Worm (Caenorhabditis elegans) whole organism, mixed stage, embryonic: ENCODE data around the gene T24D5.6.

Experiments
- ceh-39 ChIP-seq: fragments of 150-350 bp; optimal IDR thresholded peaks from 2 replicates; lab custom pipeline; 2014; ENCODE audit warnings: missing biosample characterization, missing genetic modification characterization
- ces-1 ChIP-seq: fragments of 150-350 bp; optimal IDR thresholded peaks from 2 replicates; lab custom pipeline; 2014; ENCODE audit warnings: missing biosample characterization, missing genetic modification reagents, missing genetic modification characterization
- cnd-1 ChIP-seq: fragments of 200-800 bp; sonication (Bioruptor generic); optimal IDR thresholded peaks from 2 replicates; lab custom pipeline; 2018; ENCODE audit warnings: mild to moderate bottlenecking, missing genetic modification characterization, missing compliant biosample characterization
- ham-2 ChIP-seq: fragments of 200-800 bp; sonication (Bioruptor generic); optimal IDR thresholded peaks from 2 replicates; lab custom pipeline; 2018; ENCODE audit warnings: mild to moderate bottlenecking, missing genetic modification characterization, missing compliant biosample characterization
- hlh-1 ChIP-seq: fragments of 150-350 bp; optimal IDR thresholded peaks from 2 replicates; lab custom pipeline; 2014; ENCODE audit warnings: missing biosample characterization, missing genetic modification reagents, missing genetic modification characterization
- lin-13 ChIP-seq: fragments of 150-350 bp; optimal IDR thresholded peaks from 2 replicates; lab custom pipeline; 2014; ENCODE audit warnings: missing biosample characterization, missing genetic modification characterization
- lsy-2 ChIP-seq: fragments of 150-350 bp; optimal IDR thresholded peaks from 2 replicates; lab custom pipeline; 2014; ENCODE audit warnings: missing biosample characterization, missing genetic modification characterization
- nhr-237 ChIP-seq: fragments of 150-350 bp; optimal IDR thresholded peaks from 2 replicates; lab custom pipeline; 2014; ENCODE audit warnings: missing biosample characterization, missing genetic modification characterization
- snpc-4 ChIP-seq: fragments of 150-350 bp; optimal IDR thresholded peaks from 2 replicates; lab custom pipeline; 2014; ENCODE audit warnings: missing biosample characterization, missing genetic modification characterization
- sptf-1 ChIP-seq: sonication (generic microtip); optimal IDR thresholded peaks from 2 replicates; lab custom pipeline; 2017; ENCODE audit warnings: mild to moderate bottlenecking, missing genetic modification characterization, moderate library complexity, missing compliant biosample characterization
- unc-120 ChIP-seq: sonication (generic microtip); optimal IDR thresholded peaks from 2 replicates; lab custom pipeline; 2017; ENCODE audit warnings: missing genetic modification characterization, missing compliant biosample characterization; ENCODE audit not compliant: poor library complexity, severe bottlenecking
- unc-39 ChIP-seq: fragments of 150-350 bp; optimal IDR thresholded peaks from 2 replicates; lab custom pipeline; 2014; ENCODE audit warnings: missing biosample characterization, missing genetic modification characterization
- unc-62 ChIP-seq: fragments of 150-350 bp; optimal IDR thresholded peaks from 2 replicates; lab custom pipeline; 2014; ENCODE audit warnings: missing biosample characterization, missing genetic modification reagents, missing genetic modification characterization

DNA sequence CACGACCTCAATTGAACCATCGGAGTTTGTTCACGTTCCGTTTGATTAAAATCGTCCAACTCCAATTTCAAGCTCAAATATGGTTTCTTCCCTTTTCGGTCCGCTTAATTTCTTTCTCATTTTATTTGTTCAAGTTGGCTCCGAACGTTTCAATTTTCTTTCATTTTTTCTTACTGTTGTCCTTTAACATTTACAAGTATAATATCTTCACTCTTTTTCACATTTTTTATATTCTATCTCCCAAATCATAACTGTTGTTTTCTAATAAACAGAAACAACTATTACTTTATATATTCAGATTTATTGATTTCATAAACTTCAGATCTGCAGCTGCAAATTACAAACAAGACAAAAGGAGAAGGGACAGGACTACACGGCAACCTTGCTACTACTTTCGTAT is 19.9 kb upstream of the T24D5.6 start:
- TF ChIP-seq unc-62 (GFP tag; lab: Kevin White, UChicago) (no peak), unc-39 (tag; lab: Kevin White, UChicago) (no peak), ham-2 (GFP tag; lab: Kevin White, UChicago) (no peak), cnd-1 (tag; lab: Kevin White, UChicago) (no peak), sptf-1 (tag; lab: Kevin White, UChicago) (no peak), snpc-4 (no peak), ceh-39 (tag; lab: Kevin White, UChicago) (no peak), hlh-1 (tag; lab: Kevin White, UChicago) (no peak), unc-120 (no peak), nhr-237 (tag; lab: Kevin White, UChicago) (no peak), lsy-2 (tag; lab: Kevin White, UChicago) (no peak), ces-1 (GFP tag; lab: Kevin White, UChicago) (no peak), lin-13 (tag; lab: Kevin White, UChicago) (no peak)
